Fruit fly (Drosophila melanogaster): ENCODE data around the gene Ilp8.
A peak's percentile ranks its signal among the peaks of the same experiment; 100 is the strongest.

The Ilp8 gene

DNA sequence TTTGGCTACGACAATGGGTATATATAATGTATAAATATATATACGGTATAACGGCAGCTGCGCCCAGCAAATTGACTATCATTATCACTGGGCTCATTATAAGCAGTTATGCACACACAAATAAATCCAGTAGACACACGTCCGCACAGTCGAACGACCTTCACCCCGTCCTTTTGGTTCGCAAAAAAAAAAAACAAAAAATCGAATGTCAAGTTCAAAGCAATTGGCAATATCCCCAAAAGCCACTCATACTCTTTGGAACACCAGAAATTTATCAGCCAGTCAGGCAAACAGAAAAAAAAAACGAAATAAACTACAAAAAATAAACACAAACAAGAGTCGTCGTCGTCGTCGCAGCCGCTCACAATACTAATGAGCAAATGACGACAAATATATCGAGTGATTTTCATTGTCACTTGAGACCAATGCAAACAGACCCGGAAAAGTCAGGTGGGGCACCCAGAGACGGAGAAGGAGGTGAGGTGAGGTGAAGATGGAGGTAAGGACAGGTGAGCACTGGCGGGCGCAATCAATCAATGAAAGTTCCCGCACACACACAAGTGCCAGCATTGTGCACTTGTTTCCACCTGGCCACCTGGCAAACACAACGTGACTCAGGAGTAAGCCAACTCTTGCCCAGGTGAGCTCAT, 27.0 kb downstream of the Ilp8 start:
- TF ChIP-seq sqz (GFP tag; optimal IDR thresholded peaks at IDR 0.05) (peak; percentile 51), CG14050 (GFP tag; IDR thresholded peaks at IDR 0.05) (0 out of 3 replicates have a peak, but pooled peaks have one; percentile 19), CG3847 (GFP tag; IDR thresholded peaks at IDR 0.05) (peak; percentile 28), tll (GFP tag; optimal IDR thresholded peaks at IDR 0.05) (peak in 1 of 2 experiments; percentile 3), CG12299 (tag; optimal IDR thresholded peaks at IDR 0.05) (no peak), ERR (GFP tag; optimal IDR thresholded peaks at IDR 0.05) (peak; percentile 12), grau (tag; optimal IDR thresholded peaks at IDR 0.05) (no peak), CG10654 (GFP tag; optimal IDR thresholded peaks at IDR 0.05) (no peak), sens (GFP tag) (peak; percentile 67), CG15073 (GFP tag; optimal IDR thresholded peaks at IDR 0.05) (no peak), CG4282 (GFP tag; optimal IDR thresholded peaks at IDR 0.05) (peak; percentile 1), slbo (GFP tag; IDR thresholded peaks at IDR 0.05) (peak; percentile 57), CG12104 (GFP tag; optimal IDR thresholded peaks at IDR 0.05) (peak; percentile 11), sd (tag; optimal IDR thresholded peaks at IDR 0.05) (peak; percentile 91), CG10366 (GFP tag; IDR thresholded peaks at IDR 0.05) (peak; percentile 43), CG4404 (GFP tag; IDR thresholded peaks at IDR 0.05) (peak; percentile 23; the same call in 1 of the 2 replicates), ham (GFP tag; IDR thresholded peaks at IDR 0.05) (0 out of 2 replicates have a peak, but pooled peaks have one; percentile 7), vfl (GFP tag; optimal IDR thresholded peaks at IDR 0.05) (no peak), sens-2 (GFP tag; IDR thresholded peaks at IDR 0.05) (no peak), CG7372 (GFP tag; IDR thresholded peaks at IDR 0.05) (peak; percentile 44), lmd (GFP tag; IDR thresholded peaks at IDR 0.05) (peak; percentile 32; the same call in 1 of the 2 replicates), CG14441 (GFP tag; IDR thresholded peaks at IDR 0.05) (no peak), crol (GFP tag; IDR thresholded peaks at IDR 0.05) (peak; percentile 79), CG14014 (GFP tag; IDR thresholded peaks at IDR 0.05) (peak; percentile 29), CG34422 (GFP tag; IDR thresholded peaks at IDR 0.05) (peak; percentile 36; the same call in 1 of the 3 replicates), CG4730 (GFP tag; IDR thresholded peaks at IDR 0.05) (0 out of 2 replicates have a peak, but pooled peaks have one; percentile 3), CG12236 (GFP tag; optimal IDR thresholded peaks at IDR 0.05) (no peak), Xrp1 (GFP tag; IDR thresholded peaks at IDR 0.05) (no peak), al (GFP tag; IDR thresholded peaks at IDR 0.05) (peak; percentile 57), chinmo (GFP tag; IDR thresholded peaks at IDR 0.05; ENCODE audit: partially characterized antibody) (0 out of 4 replicates have a peak, but pooled peaks have one; percentile 16), kni (GFP tag; optimal IDR thresholded peaks at IDR 0.05) (peak; percentile 3), ci (GFP tag; IDR thresholded peaks at IDR 0.05) (0 out of 3 replicates have a peak, but pooled peaks have one; percentile 26), ewg (GFP tag; optimal IDR thresholded peaks at IDR 0.05) (no peak), Taf1 (GFP tag; IDR thresholded peaks at IDR 0.05) (peak; percentile 47; the same call in 1 of the 2 replicates), CG8281 (tag; optimal IDR thresholded peaks at IDR 0.05) (peak; percentile 63), CG17328 (GFP tag; IDR thresholded peaks at IDR 0.05) (0 out of 2 replicates have a peak, but pooled peaks have one; percentile 23), CG11723 (GFP tag; optimal IDR thresholded peaks at IDR 0.05) (no peak), row (GFP tag; IDR thresholded peaks at IDR 0.05) (peak; percentile 11; the same call in 2 of the 3 replicates), fd3F (GFP tag; optimal IDR thresholded peaks at IDR 0.05) (no peak), CG9932 (GFP tag; IDR thresholded peaks at IDR 0.05) (peak; percentile 64), H2.0 (GFP tag; IDR thresholded peaks at IDR 0.05) (peak; percentile 21; the same call in 1 of the 2 replicates), CG32532 (GFP tag; IDR thresholded peaks at IDR 0.05) (peak; percentile 54), Lpt (GFP tag; optimal IDR thresholded peaks at IDR 0.05) (no peak), her (GFP tag; optimal IDR thresholded peaks at IDR 0.05) (peak; percentile 16), prd (optimal IDR thresholded peaks at IDR 0.05) (no peak), prd (GFP tag; IDR thresholded peaks at IDR 0.05) (no peak), en (GFP tag; optimal IDR thresholded peaks at IDR 0.05) (peak; percentile 30), klu (GFP tag; IDR thresholded peaks at IDR 0.05) (0 out of 2 replicates have a peak, but pooled peaks have one; percentile 6), exex (tag; optimal IDR thresholded peaks at IDR 0.05) (peak; percentile 4), sob (GFP tag; IDR thresholded peaks at IDR 0.05) (peak; percentile 31; the same call in 1 of the 2 replicates), CG11560 (tag; IDR thresholded peaks at IDR 0.05) (peak; percentile 6; the same call in 1 of the 3 replicates)
